Worm (Caenorhabditis elegans): ENCODE data around the gene spp-24.

- no peak for TF ChIP-seq sea-2 (GFP tag; IDR thresholded peaks at IDR 0.05)
- no peak for TF ChIP-seq atf-7 (tag; optimal IDR thresholded peaks at IDR 0.05)
- TF ChIP-seq dpl-1 (GFP tag; optimal IDR thresholded peaks at IDR 0.05): no peak
- TF ChIP-seq aptf-2 (GFP tag; conservative IDR thresholded peaks at IDR 0.05): no peak
- no peak for TF ChIP-seq snpc-4 (GFP tag; optimal IDR thresholded peaks at IDR 0.05)
- TF ChIP-seq snpc-4 (tag; optimal IDR thresholded peaks at IDR 0.05): no peak
- no peak for TF ChIP-seq lin-54 (GFP tag; optimal IDR thresholded peaks at IDR 0.05)
- no peak for TF ChIP-seq F49E8.2 (tag; optimal IDR thresholded peaks at IDR 0.05; ENCODE audit: insufficient read depth)
- TF ChIP-seq egrh-3 (GFP tag; IDR thresholded peaks at IDR 0.05): no peak
- TF ChIP-seq unc-130 (GFP tag; optimal IDR thresholded peaks at IDR 0.05): no peak
- no peak for TF ChIP-seq mcd-1 (GFP tag; IDR thresholded peaks at IDR 0.05)
- TF ChIP-seq ama-1 (optimal IDR thresholded peaks at IDR 0.05): no peak
- TF ChIP-seq ama-1 (GFP tag; optimal IDR thresholded peaks at IDR 0.05): no peak
Measured at ce11 chrII:73329-73728, 34.0 kb upstream of the spp-24 start.

Measured in whole organism, young adult.